Fruit fly (Drosophila melanogaster): ENCODE results near the gene CG14072.

dm6 chr2L:10976046-10976863, 39.8 kb downstream of the CG14072 start, which contains the start of the genes ATPsynG and SCAR:
- peak; percentile 17 to 21 for TF ChIP-seq CTCF (optimal IDR thresholded peaks at IDR 0.05)
- TF ChIP-seq CG8478 (optimal IDR thresholded peaks at IDR 0.05) = no peak
